Worm (Caenorhabditis elegans): ENCODE results near the gene T04C12.11.

The T04C12.11 gene

ce11 chrV:11075209-11076027 is 15.3 kb upstream of the T04C12.11 start (continued):
- TF ChIP-seq nhr-41 (GFP tag; IDR thresholded peaks at IDR 0.05) = no peak
- peak; percentile 67 for TF ChIP-seq mxl-3 (GFP tag; optimal IDR thresholded peaks at IDR 0.05)
- TF ChIP-seq ces-1 (GFP tag; optimal IDR thresholded peaks at IDR 0.05) = no peak
- no peak; the same call in 1 of the 2 replicates for TF ChIP-seq hmg-1.1 (GFP tag; IDR thresholded peaks at IDR 0.05)
- TF ChIP-seq Y48G9A.11 (GFP tag; IDR thresholded peaks at IDR 0.05) = peak; percentile 54; the same call in 1 of the 2 replicates
- peak; percentile 42 for TF ChIP-seq lin-38 (GFP tag; IDR thresholded peaks at IDR 0.05)
- TF ChIP-seq fkh-10 (GFP tag; optimal IDR thresholded peaks at IDR 0.05) = peak; percentile 34
- peak in 1 of 2 experiments; percentile 27 for TF ChIP-seq lsy-2 (tag; optimal IDR thresholded peaks at IDR 0.05)
- TF ChIP-seq duxl-1 (tag; optimal IDR thresholded peaks at IDR 0.05; ENCODE audit: poor library complexity) = no peak
- TF ChIP-seq mes-2 (tag; optimal IDR thresholded peaks at IDR 0.05; ENCODE audit: poor library complexity, severe bottlenecking) = peak; percentile 39
- TF ChIP-seq F44E2.7 (GFP tag; IDR thresholded peaks at IDR 0.05) = no peak
- no peak for TF ChIP-seq egl-27 (tag; optimal IDR thresholded peaks at IDR 0.05)
- no peak for TF ChIP-seq nhr-10 (tag; optimal IDR thresholded peaks at IDR 0.05)
- TF ChIP-seq dmd-6 (GFP tag; IDR thresholded peaks at IDR 0.05) = no peak
- no peak for TF ChIP-seq spr-3 (GFP tag; optimal IDR thresholded peaks at IDR 0.05)
- no peak for TF ChIP-seq zip-2 (tag; optimal IDR thresholded peaks at IDR 0.05)
- TF ChIP-seq sdz-12 (GFP tag; optimal IDR thresholded peaks at IDR 0.05) = no peak
- TF ChIP-seq php-3 (GFP tag; IDR thresholded peaks at IDR 0.05) = no peak
- no peak for TF ChIP-seq zip-11 (GFP tag; IDR thresholded peaks at IDR 0.05)
- TF ChIP-seq nhr-6 (tag; optimal IDR thresholded peaks at IDR 0.05) = no peak
- TF ChIP-seq hif-1 (tag; optimal IDR thresholded peaks at IDR 0.05) = peak in 1 of 2 experiments; percentile 29
- 0 out of 2 replicates have a peak, but pooled peaks have one; percentile 9 for TF ChIP-seq dmd-9 (GFP tag; IDR thresholded peaks at IDR 0.05)
- no peak for TF ChIP-seq snpc-1.2 (GFP tag; IDR thresholded peaks at IDR 0.05)
- no peak for TF ChIP-seq gei-8 (GFP tag; optimal IDR thresholded peaks at IDR 0.05)
- peak in 1 of 2 experiments; percentile 93 for TF ChIP-seq unc-62 (GFP tag; optimal IDR thresholded peaks at IDR 0.05 in 1 of 2)
- TF ChIP-seq unc-62 (tag; optimal IDR thresholded peaks at IDR 0.05) = no peak
- TF ChIP-seq spr-1 (tag; optimal IDR thresholded peaks at IDR 0.05) = no peak
- TF ChIP-seq nhr-77 (tag; optimal IDR thresholded peaks at IDR 0.05) = no peak
- TF ChIP-seq hlh-11 (tag; optimal IDR thresholded peaks at IDR 0.05) = peak; percentile 21
- peak in 1 of 2 experiments; percentile 81 for TF ChIP-seq mdl-1 (tag; optimal IDR thresholded peaks at IDR 0.05)
- no peak for TF ChIP-seq daf-12 (tag; optimal IDR thresholded peaks at IDR 0.05)
- TF ChIP-seq lin-29 (GFP tag; IDR thresholded peaks at IDR 0.05) = no peak; the same call in 1 of the 2 replicates
- TF ChIP-seq daf-19 (GFP tag; conservative IDR thresholded peaks at IDR 0.05) = no peak
- TF ChIP-seq lir-3 (tag; optimal IDR thresholded peaks at IDR 0.05) = no peak
- no peak for TF ChIP-seq F49E8.2 (tag; optimal IDR thresholded peaks at IDR 0.05; ENCODE audit: borderline replicate concordance)
- TF ChIP-seq ZK546.5 (tag; optimal IDR thresholded peaks at IDR 0.05) = no peak
- no peak for TF ChIP-seq mxl-2 (GFP tag; conservative IDR thresholded peaks at IDR 0.05)
- no peak for TF ChIP-seq daf-8 (GFP tag; IDR thresholded peaks at IDR 0.05)
- TF ChIP-seq unc-39 (tag; optimal IDR thresholded peaks at IDR 0.05) = no peak
- TF ChIP-seq daf-16 (GFP tag; optimal IDR thresholded peaks at IDR 0.05) = no peak
- no peak for TF ChIP-seq daf-16 (tag; optimal IDR thresholded peaks at IDR 0.05)
- TF ChIP-seq T20F7.1 (GFP tag; optimal IDR thresholded peaks at IDR 0.05) = no peak
- no peak for TF ChIP-seq nhr-76 (tag; optimal IDR thresholded peaks at IDR 0.05)
- TF ChIP-seq set-16 (GFP tag; IDR thresholded peaks at IDR 0.05) = peak; percentile 61
- TF ChIP-seq ceh-44 (GFP tag; IDR thresholded peaks at IDR 0.05) = no peak
- TF ChIP-seq dmd-8 (GFP tag; IDR thresholded peaks at IDR 0.05) = 0 out of 2 replicates have a peak, but pooled peaks have one; percentile 44
- TF ChIP-seq lin-13 (GFP tag; optimal IDR thresholded peaks at IDR 0.05) = no peak
- no peak for TF ChIP-seq ztf-11 (tag; optimal IDR thresholded peaks at IDR 0.05)
- no peak for TF ChIP-seq saeg-2 (GFP tag; IDR thresholded peaks at IDR 0.05)
- no peak for TF ChIP-seq tra-1 (GFP tag; IDR thresholded peaks at IDR 0.05)

Measured in whole organism, L4 larva.